Worm (Caenorhabditis elegans): ENCODE measurements around the gene Y44A6D.5.
A peak's percentile ranks its signal among the peaks of the same experiment; 100 is the strongest.

ce11 chrV:20828820-20829219 lies 26.0 kb upstream of the Y44A6D.5 start, which contains the start of gene sbt-1:
- TF ChIP-seq peb-1 (tag; optimal IDR thresholded peaks at IDR 0.05) (no peak), ama-1 (optimal IDR thresholded peaks at IDR 0.05) (no peak), zag-1 (tag; optimal IDR thresholded peaks at IDR 0.05) (peak; percentile 56), nhr-23 (tag; optimal IDR thresholded peaks at IDR 0.05) (no peak), nhr-6 (tag; optimal IDR thresholded peaks at IDR 0.05) (peak; percentile 78), skn-1 (tag; optimal IDR thresholded peaks at IDR 0.05) (no peak), ztf-1 (GFP tag; conservative IDR thresholded peaks at IDR 0.05) (no peak), lsy-2 (tag; optimal IDR thresholded peaks at IDR 0.05) (peak; percentile 40 to 77), nhr-11 (tag; optimal IDR thresholded peaks at IDR 0.05) (no peak), ZK546.5 (tag; optimal IDR thresholded peaks at IDR 0.05) (no peak), nhr-12 (tag; optimal IDR thresholded peaks at IDR 0.05) (no peak), egl-27 (tag; optimal IDR thresholded peaks at IDR 0.05) (peak; percentile 43), ceh-82 (tag; optimal IDR thresholded peaks at IDR 0.05) (peak; percentile 44)
